Worm (Caenorhabditis elegans) whole organism, L1 larva: ENCODE measurements around the gene srh-215.

Experiments
- C16A3.4 ChIP-seq: fragments of 150-350 bp; optimal IDR thresholded peaks from 2 replicates; lab custom pipeline; 2014; ENCODE audit warnings: missing biosample characterization, missing genetic modification characterization
- ceh-63 ChIP-seq: fragments of 200-800 bp; sonication (Bioruptor generic); optimal IDR thresholded peaks from 2 replicates; lab custom pipeline; 2018; ENCODE audit warnings: mild to moderate bottlenecking, missing genetic modification characterization, missing compliant biosample characterization
- ces-1 ChIP-seq: fragments of 150-350 bp; optimal IDR thresholded peaks from 2 replicates; lab custom pipeline; 2014; ENCODE audit warnings: missing biosample characterization, missing genetic modification reagents, missing genetic modification characterization
- dpl-1 ChIP-seq, 3 experiments: fragments of 150-350 bp in 2 of 3; sonication (generic microtip) in 1 of 3; optimal IDR thresholded peaks; 2 replicates each; lab custom pipeline; 2014 to 2017; ENCODE audit warnings: missing biosample characterization in 3 of 3, missing genetic modification characterization in 3 of 3, missing genetic modification reagents in 3 of 3
- efl-1 ChIP-seq, 4 experiments: fragments of 150-350 bp; optimal IDR thresholded peaks in 3 of 4; peaks in 1 of 4; 1 replicate in 1 of 4; 2 replicates in 3 of 4; lab custom pipeline; 2014; ENCODE audit warnings: missing biosample characterization in 2 of 4, missing genetic modification characterization in 2 of 4, missing genetic modification reagents in 2 of 4
- efl-3 ChIP-seq: fragments of 200-800 bp; sonication (Bioruptor generic); optimal IDR thresholded peaks from 2 replicates; lab custom pipeline; 2018; ENCODE audit warnings: mild to moderate bottlenecking, missing genetic modification characterization, missing compliant biosample characterization
- elt-2 ChIP-seq: sonication (generic microtip); optimal IDR thresholded peaks from 2 replicates; lab custom pipeline; 2016; ENCODE audit warnings: missing genetic modification characterization, mild to moderate bottlenecking, inconsistent platforms, missing compliant biosample characterization, missing genetic modification reagents
- fkh-10 ChIP-seq: sonication (generic microtip); optimal IDR thresholded peaks from 2 replicates; lab custom pipeline; 2017; ENCODE audit warnings: missing biosample characterization, missing genetic modification reagents, missing genetic modification characterization
- fkh-4 ChIP-seq: sonication (generic microtip); optimal IDR thresholded peaks from 2 replicates; lab custom pipeline; 2016; ENCODE audit warnings: missing compliant biosample characterization, missing genetic modification characterization, borderline replicate concordance
- fos-1 ChIP-seq: fragments of 150-350 bp; optimal IDR thresholded peaks from 2 replicates; lab custom pipeline; 2014; ENCODE audit warnings: missing biosample characterization, missing genetic modification characterization
- hlh-17 ChIP-seq: fragments of 200-800 bp; sonication (Bioruptor generic); optimal IDR thresholded peaks from 2 replicates; lab custom pipeline; 2018; ENCODE audit warnings: missing genetic modification characterization, mild to moderate bottlenecking, missing compliant biosample characterization, moderate library complexity, borderline replicate concordance
- hlh-4 ChIP-seq: sonication (generic microtip); optimal IDR thresholded peaks from 2 replicates; lab custom pipeline; 2016; ENCODE audit warnings: mild to moderate bottlenecking, missing genetic modification characterization, missing compliant biosample characterization
- lin-13 ChIP-seq: fragments of 150-350 bp; optimal IDR thresholded peaks from 2 replicates; lab custom pipeline; 2014; ENCODE audit warnings: missing biosample characterization, missing genetic modification reagents, missing genetic modification characterization
- lin-15B ChIP-seq: fragments of 150-350 bp; sonication (generic microtip); optimal IDR thresholded peaks from 3 replicates; lab custom pipeline; 2014; ENCODE audit warnings: missing biosample characterization, missing genetic modification characterization
- lsy-2 ChIP-seq, 2 experiments: fragments of 150-350 bp; optimal IDR thresholded peaks; 2 replicates each; lab custom pipeline; 2014; ENCODE audit warnings: missing biosample characterization in 2 of 2, missing genetic modification characterization in 2 of 2
- mep-1 ChIP-seq: fragments of 150-350 bp; optimal IDR thresholded peaks from 2 replicates; lab custom pipeline; 2014; ENCODE audit warnings: missing biosample characterization, missing genetic modification characterization
- nhr-237 ChIP-seq: fragments of 150-350 bp; optimal IDR thresholded peaks from 2 replicates; lab custom pipeline; 2014; ENCODE audit warnings: missing biosample characterization, missing genetic modification characterization
- nhr-71 ChIP-seq: sonication (generic microtip); optimal IDR thresholded peaks from 2 replicates; lab custom pipeline; 2016; ENCODE audit warnings: mild to moderate bottlenecking, missing genetic modification characterization, moderate library complexity, missing compliant biosample characterization
- nhr-85 ChIP-seq: sonication (generic microtip); peaks from one replicate; lab custom pipeline; 2016; ENCODE audit warnings: missing genetic modification characterization, inconsistent platforms, missing compliant biosample characterization
- pag-3 ChIP-seq: sonication (generic microtip); optimal IDR thresholded peaks from 2 replicates; lab custom pipeline; 2017; ENCODE audit warnings: missing genetic modification characterization, mild to moderate bottlenecking, missing compliant biosample characterization, antibody characterized with exemption, borderline replicate concordance; ENCODE audit not compliant: insufficient read depth
- pqm-1 ChIP-seq: sonication (generic microtip); optimal IDR thresholded peaks from 3 replicates; lab custom pipeline; 2017; ENCODE audit warnings: missing biosample characterization, missing genetic modification characterization
- snpc-4 ChIP-seq: fragments of 150-350 bp; optimal IDR thresholded peaks from 2 replicates; lab custom pipeline; 2014; ENCODE audit warnings: missing biosample characterization, missing genetic modification characterization
- sox-4 ChIP-seq: sonication (generic microtip); optimal IDR thresholded peaks from 2 replicates; lab custom pipeline; 2016; ENCODE audit warnings: missing genetic modification characterization, missing compliant biosample characterization
- ztf-4 ChIP-seq: fragments of 150-350 bp; optimal IDR thresholded peaks from 2 replicates; lab custom pipeline; 2014; ENCODE audit warnings: missing biosample characterization, missing genetic modification characterization

srh-215 gene

DNA sequence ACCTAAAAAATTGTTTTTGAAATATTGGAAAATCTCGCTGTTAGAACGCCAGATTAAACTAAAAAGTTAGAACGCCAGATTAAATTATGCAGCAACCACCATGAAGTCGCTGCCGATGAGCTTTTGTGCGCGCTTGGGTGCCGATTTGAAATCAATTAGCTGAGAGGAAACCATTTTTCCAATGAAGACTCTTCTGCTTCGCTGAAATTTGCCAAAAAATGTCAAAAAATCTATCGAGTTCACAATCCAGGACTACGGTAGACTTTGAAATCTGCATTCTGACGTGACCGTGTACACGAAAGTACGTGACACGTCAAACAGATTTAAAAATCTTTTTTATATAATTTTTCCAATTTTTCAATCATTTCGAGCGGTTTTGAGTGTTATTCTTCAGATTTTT lies 42.9 kb downstream of the srh-215 start, which contains the start of gene immt-2:
TSS of gene immt-2 (plus strand) at position 301 of the 400 bp plus-strand sequence.
- TF ChIP-seq mep-1 (no peak), efl-3 (GFP tag; lab: Kevin White, UChicago) (no peak), ceh-63 (no peak), hlh-17 (GFP tag; lab: Kevin White, UChicago) (no peak), lin-15B (tag; lab: Kevin White, UChicago) (no peak), C16A3.4 (tag; lab: Kevin White, UChicago) (no peak), nhr-237 (no peak), hlh-4 (tag; lab: Kevin White, UChicago) (no peak), dpl-1 (GFP tag; optimal IDR thresholded peaks at IDR 0.05; lab: Kevin White, UChicago) (no peak), lin-13 (GFP tag; lab: Kevin White, UChicago) (no peak), elt-2 (tag; lab: Kevin White, UChicago) (no peak)
- TF ChIP-seq, all 84 proteins: peak for 0

DNA sequence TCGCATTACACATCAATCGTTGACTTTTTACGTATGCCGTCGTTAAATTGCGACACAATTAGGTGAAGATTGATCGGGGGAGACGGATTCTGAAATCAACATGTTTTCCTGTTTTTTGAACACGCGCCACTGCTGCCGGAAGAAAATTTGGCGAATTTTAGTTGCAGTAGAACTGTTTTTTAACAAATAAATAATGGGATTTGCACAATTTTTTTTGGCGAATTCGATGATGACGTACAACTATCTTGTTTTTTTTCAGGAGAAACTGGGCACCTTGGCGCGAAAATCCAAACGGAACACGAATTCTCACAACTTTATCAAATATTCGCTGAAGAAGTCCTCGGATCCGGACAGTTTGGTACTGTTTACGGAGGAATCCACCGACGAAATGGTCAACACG lies 45.8 kb downstream of the srh-215 start:
- no peak for TF ChIP-seq snpc-4 (tag; lab: Kevin White, UChicago)
- no peak for TF ChIP-seq efl-1 (optimal IDR thresholded peaks at IDR 0.05; lab: Kevin White, UChicago)
- TF ChIP-seq efl-1 (GFP tag; optimal IDR thresholded peaks at IDR 0.05 in 1 of 2; lab: Kevin White, UChicago) = peak in 1 of 2 experiments; percentile 62

DNA sequence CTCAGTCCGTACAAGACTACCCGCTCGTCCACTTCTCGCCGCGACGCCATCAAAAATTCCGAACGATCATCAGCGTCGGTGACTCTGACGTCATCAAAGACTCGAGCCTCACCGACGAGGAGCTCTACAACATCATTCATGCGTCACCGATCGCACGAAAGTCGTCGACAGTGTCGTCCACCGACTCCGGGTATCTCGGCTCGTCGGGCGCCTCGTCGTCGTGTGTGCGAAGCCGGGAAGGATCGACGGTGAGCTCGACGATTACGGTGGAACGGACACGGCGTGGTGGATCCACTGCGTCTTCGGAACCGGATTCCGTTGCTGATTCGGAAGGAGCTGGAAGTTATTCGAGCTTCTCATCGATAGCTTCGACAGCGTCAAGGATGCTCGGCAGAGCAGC lies 47.0 kb downstream of the srh-215 start:
- TF ChIP-seq fkh-10 (GFP tag; lab: Kevin White, UChicago) = no peak
- TF ChIP-seq nhr-71 (tag; lab: Kevin White, UChicago) = no peak
- TF ChIP-seq lsy-2 (tag; optimal IDR thresholded peaks at IDR 0.05; lab: Kevin White, UChicago) = no peak
- no peak for TF ChIP-seq fkh-4
- no peak for TF ChIP-seq sox-4 (tag; lab: Kevin White, UChicago)
- TF ChIP-seq ztf-4 (tag; lab: Kevin White, UChicago) = no peak
- no peak for TF ChIP-seq fos-1 (tag; lab: Kevin White, UChicago)
- no peak for TF ChIP-seq mep-1
- TF ChIP-seq lin-13 (GFP tag; lab: Kevin White, UChicago) = no peak
- TF ChIP-seq dpl-1 (GFP tag; optimal IDR thresholded peaks at IDR 0.05; lab: Kevin White, UChicago) = no peak
- TF ChIP-seq ces-1 (GFP tag; lab: Kevin White, UChicago) = no peak
- no peak for TF ChIP-seq pqm-1 (tag; lab: Kevin White, UChicago)

DNA sequence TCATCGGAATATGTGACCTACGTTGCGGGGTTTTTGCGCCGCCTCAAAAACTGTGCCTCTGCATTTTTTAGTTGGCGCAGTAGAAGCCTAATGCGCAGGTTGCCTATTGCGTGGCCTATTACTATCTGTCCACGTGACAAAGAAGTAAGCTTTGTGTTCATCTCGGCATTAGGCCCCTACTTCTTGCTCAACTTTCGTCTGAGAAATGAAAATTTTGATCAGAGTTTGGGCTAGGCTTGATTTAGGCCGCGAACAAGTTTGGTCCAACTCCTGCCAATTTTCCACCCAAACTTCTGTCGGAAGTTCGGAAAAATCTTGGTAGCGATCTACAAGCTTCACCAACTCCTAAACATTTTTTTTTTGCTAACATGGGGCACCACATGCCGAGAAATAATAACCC lies 49.8 kb downstream of the srh-215 start:
- peak; percentile 42 for TF ChIP-seq nhr-85
- TF ChIP-seq pag-3 (tag; lab: Kevin White, UChicago) = no peak
